Worm (Caenorhabditis elegans) whole organism, mixed stage, embryonic: ENCODE measurements around the gene W03C9.5.

Experiments
- M03D4.4 ChIP-seq: sonication (generic microtip); optimal IDR thresholded peaks from 2 replicates; lab custom pipeline; 2017; ENCODE audit warnings: mild to moderate bottlenecking, missing genetic modification characterization, missing compliant biosample characterization
- blmp-1 ChIP-seq: fragments of 150-350 bp; optimal IDR thresholded peaks from 2 replicates; lab custom pipeline; 2014; ENCODE audit warnings: missing biosample characterization, missing genetic modification characterization
- ces-1 ChIP-seq: fragments of 150-350 bp; optimal IDR thresholded peaks from 2 replicates; lab custom pipeline; 2014; ENCODE audit warnings: missing biosample characterization, missing genetic modification reagents, missing genetic modification characterization
- elt-3 ChIP-seq: fragments of 150-350 bp; optimal IDR thresholded peaks from 2 replicates; lab custom pipeline; 2014; ENCODE audit warnings: missing biosample characterization, missing genetic modification characterization
- nhr-12 ChIP-seq: fragments of 150-350 bp; optimal IDR thresholded peaks from 2 replicates; lab custom pipeline; 2014; ENCODE audit warnings: missing biosample characterization, missing genetic modification characterization
- nhr-2 ChIP-seq: fragments of 150-350 bp; optimal IDR thresholded peaks from 2 replicates; lab custom pipeline; 2014; ENCODE audit warnings: missing biosample characterization, missing genetic modification characterization
- nhr-28 ChIP-seq: fragments of 150-350 bp; optimal IDR thresholded peaks from 2 replicates; lab custom pipeline; 2014; ENCODE audit warnings: missing biosample characterization, missing genetic modification characterization
- nhr-76 ChIP-seq: sonication (generic microtip); optimal IDR thresholded peaks from 2 replicates; lab custom pipeline; 2017; ENCODE audit warnings: missing biosample characterization, missing genetic modification characterization
- sem-2 ChIP-seq: fragments of 200-800 bp; sonication (Bioruptor generic); optimal IDR thresholded peaks from 2 replicates; lab custom pipeline; 2018; ENCODE audit warnings: mild to moderate bottlenecking, missing genetic modification characterization, missing compliant biosample characterization
- snpc-4 ChIP-seq: fragments of 150-350 bp; optimal IDR thresholded peaks from 2 replicates; lab custom pipeline; 2014; ENCODE audit warnings: missing biosample characterization, missing genetic modification characterization
- ztf-11 ChIP-seq: fragments of 150-350 bp; optimal IDR thresholded peaks from 2 replicates; lab custom pipeline; 2014; ENCODE audit warnings: missing biosample characterization, missing genetic modification characterization

- TF ChIP-seq ztf-11 (no peak), M03D4.4 (no peak), ces-1 (GFP tag; lab: Kevin White, UChicago) (no peak), nhr-28 (no peak), sem-2 (GFP tag; lab: Kevin White, UChicago) (no peak), nhr-2 (no peak), nhr-12 (no peak), blmp-1 (tag; lab: Kevin White, UChicago) (no peak), elt-3 (tag; lab: Kevin White, UChicago) (no peak), snpc-4 (no peak), nhr-76 (tag; lab: Kevin White, UChicago) (no peak)
Measured at ce11 chrII:11968275-11968674, 931 bp upstream of the W03C9.5 start, which contains the start of gene mex-1.
